Worm (Caenorhabditis elegans) whole organism, midembryonic: ENCODE data around the gene ift-43.

Experiments used
- T22C8.4 ChIP-seq: fragments of 200-800 bp; sonication (Bioruptor generic); IDR thresholded peaks from 2 replicates; pipeline ENCODE4 v1.3.6; 2022; ENCODE audit warnings: missing genetic modification characterization, missing compliant biosample characterization
- cog-1 ChIP-seq: sonication (generic microtip); optimal IDR thresholded peaks from 2 replicates; lab custom pipeline; 2016; ENCODE audit warnings: missing genetic modification characterization, missing compliant biosample characterization
- flt-1 ChIP-seq: fragments of 200-800 bp; sonication (Bioruptor generic); IDR thresholded peaks from 2 replicates; pipeline ENCODE4 v1.3.6; 2022; ENCODE audit warnings: missing genetic modification characterization, missing compliant biosample characterization
- klf-2 ChIP-seq: fragments of 200-800 bp; sonication (Bioruptor generic); conservative IDR thresholded peaks from 2 replicates; pipeline ENCODE4 v1.3.6; 2022; ENCODE audit warnings: missing genetic modification reagents, missing genetic modification characterization, missing compliant biosample characterization
- med-1 ChIP-seq: sonication (generic microtip); optimal IDR thresholded peaks from 2 replicates; lab custom pipeline; 2017; ENCODE audit warnings: missing genetic modification characterization, mild to moderate bottlenecking, missing compliant biosample characterization, antibody characterized with exemption, missing genetic modification reagents; ENCODE audit not compliant: insufficient read depth
- ref-1 ChIP-seq: fragments of 200-800 bp; sonication (Bioruptor generic); conservative IDR thresholded peaks from 2 replicates; pipeline ENCODE4 v1.3.6; 2022; ENCODE audit warnings: missing genetic modification reagents, missing genetic modification characterization, missing compliant biosample characterization
- tab-1 ChIP-seq: fragments of 200-800 bp; sonication (Bioruptor generic); IDR thresholded peaks from 2 replicates; pipeline ENCODE4 v1.3.6; 2022; ENCODE audit warnings: missing genetic modification characterization, missing compliant biosample characterization
- ztf-23 ChIP-seq: fragments of 200-800 bp; sonication (Bioruptor generic); IDR thresholded peaks from 2 replicates; pipeline ENCODE4 v1.3.6; 2022; ENCODE audit warnings: missing genetic modification reagents, missing genetic modification characterization, missing compliant biosample characterization
- ztf-29 ChIP-seq: fragments of 200-800 bp; sonication (Bioruptor generic); IDR thresholded peaks from 2 replicates; pipeline ENCODE4 v1.3.6; 2022; ENCODE audit warnings: missing genetic modification reagents, missing genetic modification characterization, missing compliant biosample characterization

ift-43 gene

ce11 chrII:5651426-5651825 is 9.2 kb downstream of the ift-43 start:
- TF ChIP-seq cog-1 (tag; lab: Kevin White, UChicago): no peak
- no peak for TF ChIP-seq T22C8.4
- TF ChIP-seq tab-1 (GFP tag; lab: Robert Waterston, UW): no peak
- TF ChIP-seq ztf-23: no peak
- TF ChIP-seq klf-2 (GFP tag; lab: Robert Waterston, UW): no peak
- TF ChIP-seq ref-1 (GFP tag; lab: Robert Waterston, UW): no peak
- no peak for TF ChIP-seq med-1 (GFP tag; lab: Kevin White, UChicago)
- TF ChIP-seq flt-1 (GFP tag; lab: Robert Waterston, UW): no peak
- TF ChIP-seq ztf-29 (GFP tag; lab: Robert Waterston, UW): no peak

- TF ChIP-seq ref-1 (GFP tag; lab: Robert Waterston, UW): no peak
- no peak for TF ChIP-seq T22C8.4
- TF ChIP-seq flt-1 (GFP tag; lab: Robert Waterston, UW): no peak
- no peak for TF ChIP-seq cog-1 (tag; lab: Kevin White, UChicago)
- TF ChIP-seq klf-2 (GFP tag; lab: Robert Waterston, UW): no peak
- no peak for TF ChIP-seq ztf-23
- TF ChIP-seq med-1 (GFP tag; lab: Kevin White, UChicago): no peak
- no peak for TF ChIP-seq ztf-29 (GFP tag; lab: Robert Waterston, UW)
- TF ChIP-seq tab-1 (GFP tag; lab: Robert Waterston, UW): no peak
Measured at ce11 chrII:5649236-5650004, 11.2 kb downstream of the ift-43 start, which contains the start of the genes sam-4, F59E12.17 and zyg-1. Gene sam-4 (minus strand): TSS chrII:5649286. Gene F59E12.17 (minus strand): TSS chrII:5649470. Gene zyg-1 (plus strand): TSS chrII:5649748.

- TF ChIP-seq klf-2 (GFP tag; lab: Robert Waterston, UW): no peak
- TF ChIP-seq ref-1 (GFP tag; lab: Robert Waterston, UW): no peak
- TF ChIP-seq T22C8.4: no peak
- no peak for TF ChIP-seq cog-1 (tag; lab: Kevin White, UChicago)
- no peak for TF ChIP-seq med-1 (GFP tag; lab: Kevin White, UChicago)
- TF ChIP-seq flt-1 (GFP tag; lab: Robert Waterston, UW): no peak
- no peak for TF ChIP-seq ztf-29 (GFP tag; lab: Robert Waterston, UW)
- no peak for TF ChIP-seq tab-1 (GFP tag; lab: Robert Waterston, UW)
- TF ChIP-seq ztf-23: no peak
Measured at ce11 chrII:5648272-5648671, 12.3 kb downstream of the ift-43 start, which contains the start of gene ddl-1. Gene ddl-1 (minus strand): TSS chrII:5648372.

ce11 chrII:5646942-5647341 is 13.6 kb downstream of the ift-43 start, which contains the start of gene F59E12.9:
Gene F59E12.9 (minus strand): TSS chrII:5647042.
- TF ChIP-seq flt-1 (GFP tag; lab: Robert Waterston, UW) (no peak), ztf-29 (GFP tag; lab: Robert Waterston, UW) (no peak)

DNA sequence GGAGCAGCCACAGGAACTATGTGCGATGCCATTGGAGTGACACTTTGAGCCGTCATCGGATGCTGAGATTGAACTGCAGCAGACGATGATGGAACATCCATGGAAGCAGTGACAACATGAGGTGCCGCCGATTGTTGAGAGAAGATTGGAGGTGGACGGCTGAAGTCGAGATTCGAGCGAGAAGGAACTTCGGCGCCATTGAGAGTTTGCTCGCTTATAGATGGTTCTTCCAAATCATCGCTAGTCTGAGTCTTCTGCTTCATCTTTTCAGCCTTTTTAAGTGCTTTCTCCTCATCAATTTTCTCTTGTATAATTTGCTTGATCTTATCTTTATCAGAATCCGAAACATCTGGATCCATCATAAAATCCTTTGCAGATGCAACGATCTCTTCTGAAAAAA is 18.5 kb downstream of the ift-43 start:
- TF ChIP-seq tab-1 (GFP tag; lab: Robert Waterston, UW) (no peak), T22C8.4 (no peak), ref-1 (GFP tag; lab: Robert Waterston, UW) (no peak), klf-2 (GFP tag; lab: Robert Waterston, UW) (no peak), ztf-23 (no peak), cog-1 (tag; lab: Kevin White, UChicago) (no peak), flt-1 (GFP tag; lab: Robert Waterston, UW) (no peak), ztf-29 (GFP tag; lab: Robert Waterston, UW) (no peak), med-1 (GFP tag; lab: Kevin White, UChicago) (no peak)

- no peak for TF ChIP-seq ztf-29 (GFP tag; lab: Robert Waterston, UW)
- no peak for TF ChIP-seq med-1 (GFP tag; lab: Kevin White, UChicago)
- no peak for TF ChIP-seq cog-1 (tag; lab: Kevin White, UChicago)
- no peak for TF ChIP-seq T22C8.4
- TF ChIP-seq klf-2 (GFP tag; lab: Robert Waterston, UW): no peak
- TF ChIP-seq ref-1 (GFP tag; lab: Robert Waterston, UW): no peak
- TF ChIP-seq flt-1 (GFP tag; lab: Robert Waterston, UW): no peak
- TF ChIP-seq tab-1 (GFP tag; lab: Robert Waterston, UW): no peak
- no peak for TF ChIP-seq ztf-23
Measured at ce11 chrII:5640362-5641079, 20.1 kb downstream of the ift-43 start.

DNA sequence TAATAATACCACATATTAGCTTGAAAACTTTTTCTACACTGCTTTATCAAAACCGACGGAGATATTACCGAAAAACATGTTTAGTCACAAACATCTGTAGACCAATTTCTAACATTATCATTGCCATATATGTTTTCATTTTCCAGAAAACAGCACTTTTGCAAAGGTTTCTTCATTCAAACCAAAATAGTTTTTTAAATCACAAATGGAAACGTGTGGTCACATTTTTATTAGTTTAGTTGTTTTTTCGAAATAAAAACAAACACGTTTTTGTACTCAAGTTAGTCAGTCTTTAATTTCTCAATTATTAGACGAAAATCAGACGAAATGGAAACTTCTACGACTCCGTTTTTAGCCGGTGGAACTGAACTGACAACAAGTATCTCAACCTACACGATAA is 22.5 kb downstream of the ift-43 start, which contains the start of gene F59E12.3:
Gene F59E12.3, plus strand, starts transcription at position 301 of the 400 bp plus-strand sequence.
- TF ChIP-seq ztf-23: no peak
- no peak for TF ChIP-seq klf-2 (GFP tag; lab: Robert Waterston, UW)
- no peak for TF ChIP-seq med-1 (GFP tag; lab: Kevin White, UChicago)
- no peak for TF ChIP-seq tab-1 (GFP tag; lab: Robert Waterston, UW)
- TF ChIP-seq ztf-29 (GFP tag; lab: Robert Waterston, UW): no peak
- TF ChIP-seq T22C8.4: no peak
- no peak for TF ChIP-seq flt-1 (GFP tag; lab: Robert Waterston, UW)
- no peak for TF ChIP-seq ref-1 (GFP tag; lab: Robert Waterston, UW)
- no peak for TF ChIP-seq cog-1 (tag; lab: Kevin White, UChicago)

- TF ChIP-seq ztf-29 (GFP tag; lab: Robert Waterston, UW) (no peak), cog-1 (tag; lab: Kevin White, UChicago) (no peak), ref-1 (GFP tag; lab: Robert Waterston, UW) (no peak), med-1 (GFP tag; lab: Kevin White, UChicago) (no peak), T22C8.4 (no peak), flt-1 (GFP tag; lab: Robert Waterston, UW) (no peak), tab-1 (GFP tag; lab: Robert Waterston, UW) (no peak), ztf-23 (no peak), klf-2 (GFP tag; lab: Robert Waterston, UW) (no peak)
Measured at ce11 chrII:5636826-5637225, 23.8 kb downstream of the ift-43 start, which contains the start of gene F59E12.8. Gene F59E12.8 (minus strand): TSS chrII:5636926.
